Fruit fly (Drosophila melanogaster): ENCODE data around the gene CG7139.

dm6 chr3L:22063833-22064232 is 7.8 kb downstream of the CG7139 start:
- TF ChIP-seq psq (optimal IDR thresholded peaks at IDR 0.05) (no peak), pan (optimal IDR thresholded peaks at IDR 0.05) (no peak), usp (GFP tag; optimal IDR thresholded peaks at IDR 0.05) (no peak)
